Worm (Caenorhabditis elegans) whole organism, L4 larva: ENCODE results near the gene F54F2.6.

Experiments
- F37D6.2 ChIP-seq: sonication (generic microtip); optimal IDR thresholded peaks from 2 replicates; lab custom pipeline; 2016; ENCODE audit warnings: mild to moderate bottlenecking, missing genetic modification characterization, missing compliant biosample characterization
- F49E8.2 ChIP-seq: sonication (generic microtip); optimal IDR thresholded peaks from 2 replicates; lab custom pipeline; 2016; ENCODE audit warnings: missing compliant biosample characterization, mild to moderate bottlenecking, missing genetic modification characterization, borderline replicate concordance
- T20F7.1 ChIP-seq: fragments of 200-800 bp; sonication (Bioruptor generic); optimal IDR thresholded peaks from 2 replicates; lab custom pipeline; 2018; ENCODE audit warnings: mild to moderate bottlenecking, missing genetic modification characterization, missing compliant biosample characterization
- T26A8.4 ChIP-seq: fragments of 200-800 bp; sonication (Bioruptor generic); IDR thresholded peaks from 2 replicates; pipeline ENCODE4 v1.3.6; 2022; ENCODE audit warnings: missing genetic modification characterization, missing compliant biosample characterization
- Y105C5A.15 ChIP-seq: fragments of 200-800 bp; sonication (Bioruptor generic); IDR thresholded peaks from 2 replicates; pipeline ENCODE4 v1.3.6; 2022; ENCODE audit warnings: missing genetic modification characterization, missing compliant biosample characterization
- ama-1 ChIP-seq: fragments of 150-350 bp; optimal IDR thresholded peaks from 2 replicates; lab custom pipeline; 2014; ENCODE audit warnings: inconsistent platforms, mixed read lengths
- arid-1 ChIP-seq: fragments of 200-800 bp; sonication (Bioruptor generic); conservative IDR thresholded peaks from 2 replicates; pipeline ENCODE4 v1.3.6; 2022; ENCODE audit warnings: missing genetic modification reagents, missing genetic modification characterization, missing compliant biosample characterization
- attf-4 ChIP-seq: sonication (generic microtip); optimal IDR thresholded peaks from 3 replicates; lab custom pipeline; 2017; ENCODE audit warnings: missing biosample characterization, missing genetic modification characterization
- ceh-32 ChIP-seq: sonication (generic microtip); optimal IDR thresholded peaks from 2 replicates; lab custom pipeline; 2016; ENCODE audit warnings: mild to moderate bottlenecking, missing genetic modification characterization, missing compliant biosample characterization; ENCODE audit not compliant: poor library complexity
- daf-12 ChIP-seq: fragments of 150-350 bp; optimal IDR thresholded peaks from 2 replicates; lab custom pipeline; 2014; ENCODE audit warnings: missing biosample characterization, missing genetic modification reagents, missing genetic modification characterization
- daf-16 ChIP-seq, 3 experiments: sonication (generic microtip); optimal IDR thresholded peaks; 2 replicates each; lab custom pipeline; 2016 to 2017; ENCODE audit warnings: missing genetic modification characterization in 3 of 3, missing genetic modification reagents in 3 of 3, mild to moderate bottlenecking in 2 of 3, missing compliant biosample characterization in 2 of 3, missing biosample characterization in 1 of 3, moderate library complexity in 1 of 3
- dmd-6 ChIP-seq: fragments of 200-800 bp; sonication (Bioruptor generic); IDR thresholded peaks from 2 replicates; pipeline ENCODE4 v1.3.6; 2022; ENCODE audit warnings: missing genetic modification reagents, missing genetic modification characterization, missing compliant biosample characterization
- duxl-1 ChIP-seq: sonication (generic microtip); optimal IDR thresholded peaks from 2 replicates; lab custom pipeline; 2016; ENCODE audit warnings: mild to moderate bottlenecking, missing genetic modification characterization, moderate library complexity, missing compliant biosample characterization; ENCODE audit not compliant: poor library complexity
- egl-27 ChIP-seq: sonication (generic microtip); optimal IDR thresholded peaks from 3 replicates; lab custom pipeline; 2017; ENCODE audit warnings: missing biosample characterization, missing genetic modification reagents, missing genetic modification characterization
- egl-43 ChIP-seq: fragments of 200-800 bp; sonication (Bioruptor generic); IDR thresholded peaks from 2 replicates; pipeline ENCODE4 v1.3.6; 2022; ENCODE audit warnings: missing genetic modification reagents, missing genetic modification characterization, missing compliant biosample characterization
- fkh-10 ChIP-seq: fragments of 150-350 bp; optimal IDR thresholded peaks from 2 replicates; lab custom pipeline; 2014; ENCODE audit warnings: missing biosample characterization, missing genetic modification reagents, missing genetic modification characterization
- fos-1 ChIP-seq: fragments of 150-350 bp; optimal IDR thresholded peaks from 2 replicates; lab custom pipeline; 2014; ENCODE audit warnings: missing biosample characterization, missing genetic modification characterization
- gei-8 ChIP-seq: fragments of 200-800 bp; sonication (Bioruptor generic); optimal IDR thresholded peaks from 2 replicates; lab custom pipeline; 2018; ENCODE audit warnings: mild to moderate bottlenecking, missing genetic modification characterization, missing compliant biosample characterization
- hmg-1.1 ChIP-seq: fragments of 200-800 bp; sonication (Bioruptor generic); IDR thresholded peaks from 2 replicates; pipeline ENCODE4 v1.3.6; 2022; ENCODE audit warnings: missing genetic modification reagents, missing genetic modification characterization, missing compliant biosample characterization
- jun-1 ChIP-seq: fragments of 150-350 bp; optimal IDR thresholded peaks from 2 replicates; lab custom pipeline; 2014; ENCODE audit warnings: missing biosample characterization, missing genetic modification reagents, missing genetic modification characterization
- lin-13 ChIP-seq: fragments of 150-350 bp; optimal IDR thresholded peaks from 2 replicates; lab custom pipeline; 2014; ENCODE audit warnings: missing biosample characterization, missing genetic modification reagents, missing genetic modification characterization
- lin-38 ChIP-seq: fragments of 200-800 bp; sonication (Bioruptor generic); IDR thresholded peaks from 2 replicates; pipeline ENCODE4 v1.3.6; 2022; ENCODE audit warnings: missing genetic modification reagents, missing genetic modification characterization, missing compliant biosample characterization
- lin-39 ChIP-seq: fragments of 150-350 bp; optimal IDR thresholded peaks from 2 replicates; lab custom pipeline; 2014; ENCODE audit warnings: missing biosample characterization, missing genetic modification reagents, missing genetic modification characterization
- madf-9 ChIP-seq: fragments of 200-800 bp; sonication (Bioruptor generic); conservative IDR thresholded peaks from 2 replicates; pipeline ENCODE4 v1.3.6; 2022; ENCODE audit warnings: missing genetic modification reagents, missing genetic modification characterization, missing compliant biosample characterization
- mdt-29 ChIP-seq: fragments of 200-800 bp; sonication (Bioruptor generic); IDR thresholded peaks from 2 replicates; pipeline ENCODE4 v1.3.6; 2022; ENCODE audit warnings: missing genetic modification reagents, missing genetic modification characterization, missing compliant biosample characterization
- mep-1 ChIP-seq: fragments of 150-350 bp; sonication (generic microtip); optimal IDR thresholded peaks from 3 replicates; lab custom pipeline; 2014; ENCODE audit warnings: missing biosample characterization, missing genetic modification characterization
- mes-2 ChIP-seq: sonication (generic microtip); optimal IDR thresholded peaks from 2 replicates; lab custom pipeline; 2016; ENCODE audit warnings: missing genotype, mild to moderate bottlenecking, missing genetic modification characterization, missing compliant biosample characterization; ENCODE audit not compliant: poor library complexity, severe bottlenecking
- mxl-3 ChIP-seq: fragments of 200-800 bp; sonication (Bioruptor generic); optimal IDR thresholded peaks from 2 replicates; lab custom pipeline; 2018; ENCODE audit warnings: mild to moderate bottlenecking, missing genetic modification characterization, missing compliant biosample characterization
- nhr-11 ChIP-seq: fragments of 150-350 bp; optimal IDR thresholded peaks from 2 replicates; lab custom pipeline; 2014; ENCODE audit warnings: missing biosample characterization, missing genetic modification characterization
- nhr-237 ChIP-seq: sonication (generic microtip); optimal IDR thresholded peaks from 2 replicates; lab custom pipeline; 2017; ENCODE audit warnings: missing biosample characterization, missing genetic modification characterization
- nhr-25 ChIP-seq: sonication (generic microtip); optimal IDR thresholded peaks from 2 replicates; lab custom pipeline; 2017; ENCODE audit warnings: missing genetic modification characterization, mild to moderate bottlenecking, missing compliant biosample characterization, antibody characterized with exemption, moderate library complexity, borderline replicate concordance; ENCODE audit not compliant: insufficient read depth
- nhr-28 ChIP-seq: fragments of 150-350 bp; optimal IDR thresholded peaks from 2 replicates; lab custom pipeline; 2014; ENCODE audit warnings: missing biosample characterization, missing genetic modification characterization
- nhr-48 ChIP-seq: sonication (generic microtip); optimal IDR thresholded peaks from 2 replicates; lab custom pipeline; 2016; ENCODE audit warnings: mild to moderate bottlenecking, missing genetic modification characterization, missing compliant biosample characterization
- nhr-6 ChIP-seq: fragments of 150-350 bp; optimal IDR thresholded peaks from 2 replicates; lab custom pipeline; 2014; ENCODE audit warnings: missing biosample characterization, missing genetic modification characterization
- pha-4 ChIP-seq, 2 experiments: fragments of 150-350 bp in 1 of 2; fragments of 200-800 bp in 1 of 2; sonication (Bioruptor generic) in 1 of 2; IDR thresholded peaks in 1 of 2; optimal IDR thresholded peaks in 1 of 2; 2 replicates each; pipeline versions ENCODE4 v1.3.6 to Lab custom; 2014 to 2022; ENCODE audit warnings: missing genetic modification characterization in 2 of 2, missing genetic modification reagents in 2 of 2, missing biosample characterization in 1 of 2, missing compliant biosample characterization in 1 of 2
- php-3 ChIP-seq: fragments of 200-800 bp; sonication (Bioruptor generic); IDR thresholded peaks from 2 replicates; pipeline ENCODE4 v1.3.6; 2022; ENCODE audit warnings: missing genetic modification reagents, missing genetic modification characterization, missing compliant biosample characterization
- pqm-1 ChIP-seq: sonication (generic microtip); optimal IDR thresholded peaks from 2 replicates; lab custom pipeline; 2017; ENCODE audit warnings: missing biosample characterization, missing genetic modification characterization
- sdz-12 ChIP-seq: fragments of 200-800 bp; sonication (Bioruptor generic); optimal IDR thresholded peaks from 2 replicates; lab custom pipeline; 2018; ENCODE audit warnings: mild to moderate bottlenecking, missing genetic modification characterization, missing compliant biosample characterization
- set-16 ChIP-seq: fragments of 200-800 bp; sonication (Bioruptor generic); IDR thresholded peaks from 2 replicates; pipeline ENCODE4 v1.3.6; 2022; ENCODE audit warnings: missing genetic modification reagents, missing genetic modification characterization, missing compliant biosample characterization
- spr-3 ChIP-seq: fragments of 200-800 bp; sonication (Bioruptor generic); optimal IDR thresholded peaks from 2 replicates; lab custom pipeline; 2018; ENCODE audit warnings: mild to moderate bottlenecking, missing genetic modification characterization, missing compliant biosample characterization
- tag-97 ChIP-seq: fragments of 200-800 bp; sonication (Bioruptor generic); IDR thresholded peaks from 2 replicates; pipeline ENCODE4 v1.3.6; 2022; ENCODE audit warnings: missing genetic modification characterization, missing compliant biosample characterization
- tra-1 ChIP-seq: fragments of 200-800 bp; sonication (Bioruptor generic); IDR thresholded peaks from 2 replicates; pipeline ENCODE4 v1.3.6; 2022; ENCODE audit warnings: missing genetic modification reagents, missing genetic modification characterization, missing compliant biosample characterization
- unc-130 ChIP-seq: sonication (generic microtip); optimal IDR thresholded peaks from 2 replicates; lab custom pipeline; 2016; ENCODE audit warnings: missing genetic modification reagents, missing genetic modification characterization, missing compliant biosample characterization
- vab-7 ChIP-seq: fragments of 200-800 bp; sonication (Bioruptor generic); IDR thresholded peaks from 2 replicates; pipeline ENCODE4 v1.3.6; 2022; ENCODE audit warnings: missing genetic modification reagents, missing genetic modification characterization, missing compliant biosample characterization
- zfp-2 ChIP-seq: sonication (generic microtip); optimal IDR thresholded peaks from 2 replicates; lab custom pipeline; 2016; ENCODE audit warnings: mild to moderate bottlenecking, missing genetic modification characterization, missing compliant biosample characterization
- zfp-3 ChIP-seq: fragments of 200-800 bp; sonication (Bioruptor generic); conservative IDR thresholded peaks from 2 replicates; pipeline ENCODE4 v1.3.6; 2022; ENCODE audit warnings: missing genetic modification reagents, missing genetic modification characterization, missing compliant biosample characterization

Gene F54F2.6

DNA sequence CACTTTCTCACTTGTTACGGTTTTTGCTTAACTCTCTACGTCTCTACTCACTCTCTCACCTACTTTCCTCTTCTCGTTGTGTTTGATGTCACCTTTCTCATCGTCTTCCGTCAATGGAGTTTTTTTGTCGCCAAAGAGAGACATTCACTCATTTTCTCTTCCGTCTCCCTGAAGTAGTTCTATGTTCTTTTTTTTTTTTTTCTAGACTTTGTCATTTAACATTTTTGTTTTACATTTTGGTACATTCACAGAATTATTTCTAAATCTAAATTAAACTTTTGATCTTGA, 239 bp upstream of the F54F2.6 start:
- TF ChIP-seq arid-1 = no peak; the same call in 1 of the 2 replicates
- TF ChIP-seq mdt-29 (GFP tag; lab: Robert Waterston, UW) = no peak
- TF ChIP-seq lin-13 = no peak
- TF ChIP-seq nhr-11 = no peak
- no peak for TF ChIP-seq daf-12
- TF ChIP-seq nhr-25 (tag; lab: Kevin White, UChicago) = peak; percentile 17
- TF ChIP-seq lin-39 = no peak
- no peak for TF ChIP-seq pqm-1 (tag; lab: Kevin White, UChicago)
- TF ChIP-seq mes-2 (tag; lab: Kevin White, UChicago) = peak; percentile 18
- TF ChIP-seq nhr-28 = peak; percentile 56
- TF ChIP-seq zfp-3 (GFP tag; lab: Robert Waterston, UW) = no peak
- TF ChIP-seq mxl-3 (GFP tag; lab: Kevin White, UChicago) = no peak
- no peak for TF ChIP-seq madf-9 (GFP tag; lab: Robert Waterston, UW)
- peak; percentile 37 for TF ChIP-seq nhr-6
- TF ChIP-seq dmd-6 (GFP tag; lab: Robert Waterston, UW) = 0 out of 2 replicates have a peak, but pooled peaks have one; percentile 7
- no peak for TF ChIP-seq pha-4 (GFP tag; IDR thresholded peaks at IDR 0.05; lab: Robert Waterston, UW)
- TF ChIP-seq pha-4 (tag; optimal IDR thresholded peaks at IDR 0.05; lab: Kevin White, UChicago) = no peak
- TF ChIP-seq daf-16 (GFP tag; optimal IDR thresholded peaks at IDR 0.05; lab: Kevin White, UChicago) = no peak
- TF ChIP-seq daf-16 (tag; optimal IDR thresholded peaks at IDR 0.05; lab: Kevin White, UChicago) = no peak
- TF ChIP-seq tra-1 (GFP tag; lab: Robert Waterston, UW) = no peak
- no peak for TF ChIP-seq fos-1 (tag; lab: Kevin White, UChicago)
- no peak for TF ChIP-seq jun-1 (tag; lab: Kevin White, UChicago)
- no peak for TF ChIP-seq attf-4 (tag; lab: Kevin White, UChicago)

DNA sequence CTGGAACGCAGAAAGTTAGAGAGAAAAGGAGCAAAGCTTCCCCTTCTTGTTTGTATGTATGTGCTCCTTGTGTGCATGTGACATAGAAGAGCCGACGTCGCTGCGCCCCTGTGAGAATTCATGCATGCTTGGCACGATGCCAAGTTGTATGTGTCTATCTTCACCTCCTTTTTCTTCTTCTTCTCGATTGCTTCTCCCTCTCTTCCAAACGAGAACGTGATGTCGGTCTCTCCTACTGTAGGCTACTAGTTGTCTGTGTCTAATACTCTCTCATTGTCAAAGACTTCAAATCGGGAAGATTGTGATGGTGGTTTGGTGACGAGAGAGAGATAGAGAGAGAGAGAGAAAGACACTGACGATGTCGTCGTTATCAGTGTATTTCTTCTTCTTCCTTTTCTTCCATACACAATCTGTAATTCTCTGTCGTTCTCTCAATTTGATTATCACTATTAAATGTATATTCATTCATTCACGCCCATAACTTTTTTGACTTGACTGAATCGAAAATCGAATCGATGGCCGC, 3.2 kb downstream of the F54F2.6 start:
- TF ChIP-seq egl-27 (tag; lab: Kevin White, UChicago) (no peak), fkh-10 (GFP tag; lab: Kevin White, UChicago) (peak; percentile 86), ama-1 (lab: Kevin White, UChicago) (peak; percentile 37), ceh-32 (tag; lab: Kevin White, UChicago) (no peak), F37D6.2 (tag; lab: Kevin White, UChicago) (peak; percentile 80), set-16 (GFP tag; lab: Robert Waterston, UW) (peak; percentile 58), mep-1 (tag; lab: Kevin White, UChicago) (peak; percentile 92), nhr-237 (tag; lab: Kevin White, UChicago) (no peak), nhr-11 (peak; percentile 80), zfp-3 (GFP tag; lab: Robert Waterston, UW) (0 out of 2 replicates have a peak, but pooled peaks have one; percentile 21), gei-8 (GFP tag; lab: Kevin White, UChicago) (peak; percentile 72), mes-2 (tag; lab: Kevin White, UChicago) (peak; percentile 56), pha-4 (GFP tag; IDR thresholded peaks at IDR 0.05; lab: Robert Waterston, UW) (peak; percentile 17; the same call in 1 of the 2 replicates), pha-4 (tag; optimal IDR thresholded peaks at IDR 0.05; lab: Kevin White, UChicago) (no peak), lin-38 (GFP tag; lab: Robert Waterston, UW) (peak; percentile 42), egl-43 (GFP tag; lab: Robert Waterston, UW) (0 out of 2 replicates have a peak, but pooled peaks have one; percentile 66), zfp-2 (peak; percentile 57), hmg-1.1 (peak; percentile 80), php-3 (peak; percentile 73), tag-97 (GFP tag; lab: Robert Waterston, UW) (no peak), daf-16 (GFP tag; optimal IDR thresholded peaks at IDR 0.05; lab: Kevin White, UChicago) (peak in 1 of 2 experiments; percentile 12), daf-16 (tag; optimal IDR thresholded peaks at IDR 0.05; lab: Kevin White, UChicago) (peak; percentile 79), sdz-12 (GFP tag; lab: Kevin White, UChicago) (no peak), Y105C5A.15 (GFP tag; lab: Robert Waterston, UW) (no peak), tra-1 (GFP tag; lab: Robert Waterston, UW) (peak; percentile 68), attf-4 (tag; lab: Kevin White, UChicago) (peak; percentile 19), jun-1 (tag; lab: Kevin White, UChicago) (peak; percentile 82), unc-130 (no peak), duxl-1 (tag; lab: Kevin White, UChicago) (no peak), arid-1 (0 out of 2 replicates have a peak, but pooled peaks have one; percentile 24), F49E8.2 (tag; lab: Kevin White, UChicago) (no peak), T20F7.1 (GFP tag; lab: Kevin White, UChicago) (peak; percentile 72), dmd-6 (GFP tag; lab: Robert Waterston, UW) (peak; percentile 96), T26A8.4 (GFP tag; lab: Robert Waterston, UW) (peak; percentile 73), spr-3 (peak; percentile 21), vab-7 (GFP tag; lab: Robert Waterston, UW) (no peak), nhr-48 (tag; lab: Kevin White, UChicago) (peak; percentile 93)
